Fruit fly (Drosophila melanogaster) whole organism, wandering third instar larva: ENCODE data around the gene Idgf1.

Experiments used
- GATAd ChIP-seq: sonication (Bioruptor generic); optimal IDR thresholded peaks from 2 replicates; lab custom pipeline; 2016; ENCODE audit warnings: missing biosample characterization, missing genetic modification characterization
- Hr83 ChIP-seq: fragments of 200-300 bp; sonication (Bioruptor generic); optimal IDR thresholded peaks from 2 replicates; lab custom pipeline; 2016; ENCODE audit warnings: missing biosample characterization, mild to moderate bottlenecking, missing genetic modification characterization, moderate library complexity; ENCODE audit not compliant: poor library complexity, severe bottlenecking
- Myc ChIP-seq: fragments of >200 bp; optimal IDR thresholded peaks from 2 replicates; lab custom pipeline; 2017
- OdsH ChIP-seq: fragments of 200-800 bp; sonication (Bioruptor generic); optimal IDR thresholded peaks from 2 replicates; lab custom pipeline; 2016; ENCODE audit warnings: missing biosample characterization, mild to moderate bottlenecking, missing genetic modification characterization
- dmrt93B ChIP-seq: fragments of 200-800 bp; sonication (Bioruptor generic); optimal IDR thresholded peaks from 2 replicates; lab custom pipeline; 2018; ENCODE audit warnings: missing biosample characterization, mild to moderate bottlenecking, missing genetic modification characterization
- lola ChIP-seq: fragments of >200 bp; optimal IDR thresholded peaks from 2 replicates; lab custom pipeline; 2017; ENCODE audit warnings: missing biosample characterization, missing genetic modification characterization
- psq ChIP-seq: fragments of 200-800 bp; sonication (Bioruptor generic); optimal IDR thresholded peaks from 3 replicates; lab custom pipeline; 2017; ENCODE audit warnings: missing biosample characterization, mild to moderate bottlenecking, missing genetic modification characterization, moderate library complexity
- tai ChIP-seq: sonication (Bioruptor generic); optimal IDR thresholded peaks from 2 replicates; lab custom pipeline; 2016; ENCODE audit warnings: missing biosample characterization, missing genetic modification characterization
- usp ChIP-seq: fragments of >200 bp; optimal IDR thresholded peaks from 2 replicates; lab custom pipeline; 2017; ENCODE audit warnings: missing biosample characterization, missing genetic modification characterization

DNA sequence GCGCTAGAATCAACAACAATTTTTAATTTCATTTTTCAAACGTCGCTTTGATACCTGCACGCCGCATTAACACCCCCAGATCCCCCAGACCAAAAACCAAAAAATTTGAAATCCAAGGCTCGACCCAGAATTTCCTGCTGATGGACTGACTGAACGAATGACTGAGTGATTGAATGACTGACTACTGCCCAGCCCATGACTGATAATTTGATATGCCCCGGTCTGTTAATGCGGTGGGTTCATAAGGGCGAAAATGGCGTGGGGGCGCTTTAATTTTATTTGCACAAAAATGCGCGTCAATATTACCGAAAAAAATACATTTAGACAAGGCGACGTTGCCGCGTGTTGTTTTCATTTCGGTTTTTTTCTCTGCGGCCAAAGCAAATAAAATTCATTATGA is 2.5 kb upstream of the Idgf1 start:
- TF ChIP-seq tai (GFP tag; lab: Kevin White, UChicago) (no peak), OdsH (no peak), Hr83 (GFP tag; lab: Kevin White, UChicago) (no peak), lola (GFP tag; lab: Kevin White, UChicago) (no peak), Myc (lab: Kevin White, UChicago) (no peak), psq (no peak), usp (GFP tag; lab: Kevin White, UChicago) (no peak), dmrt93B (GFP tag; lab: Kevin White, UChicago) (no peak), GATAd (GFP tag; lab: Kevin White, UChicago) (no peak)
